Worm (Caenorhabditis elegans) whole organism, L3 larva: ENCODE measurements around the gene mboa-4.

Source experiments
- R02D3.7 ChIP-seq: fragments of 150-350 bp; optimal IDR thresholded peaks from 2 replicates; lab custom pipeline; 2014; ENCODE audit warnings: missing biosample characterization, missing genetic modification characterization
- ZK546.5 ChIP-seq: sonication (generic microtip); optimal IDR thresholded peaks from 2 replicates; lab custom pipeline; 2017; ENCODE audit warnings: missing biosample characterization, missing genetic modification characterization
- aly-2 ChIP-seq: fragments of 150-350 bp; optimal IDR thresholded peaks from 2 replicates; lab custom pipeline; 2014; ENCODE audit warnings: missing biosample characterization, missing genetic modification characterization
- ama-1 ChIP-seq: fragments of 150-350 bp; optimal IDR thresholded peaks from 2 replicates; lab custom pipeline; 2018
- ceh-16 ChIP-seq: sonication (generic microtip); optimal IDR thresholded peaks from 2 replicates; lab custom pipeline; 2017; ENCODE audit warnings: missing biosample characterization, missing genetic modification characterization
- ceh-28 ChIP-seq: fragments of 150-350 bp; optimal IDR thresholded peaks from 2 replicates; lab custom pipeline; 2014; ENCODE audit warnings: missing biosample characterization, missing genetic modification reagents, missing genetic modification characterization
- ceh-82 ChIP-seq: fragments of 150-350 bp; optimal IDR thresholded peaks from 2 replicates; lab custom pipeline; 2014; ENCODE audit warnings: missing biosample characterization, missing genetic modification characterization
- egl-27 ChIP-seq: sonication (generic microtip); optimal IDR thresholded peaks from 4 replicates; lab custom pipeline; 2017; ENCODE audit warnings: missing biosample characterization, missing genetic modification reagents, missing genetic modification characterization
- egl-5 ChIP-seq: fragments of 150-350 bp; optimal IDR thresholded peaks from 2 replicates; lab custom pipeline; 2017; ENCODE audit warnings: missing biosample characterization, missing genetic modification reagents, missing genetic modification characterization, inconsistent platforms
- elt-2 ChIP-seq: sonication (generic microtip); optimal IDR thresholded peaks from 2 replicates; lab custom pipeline; 2016; ENCODE audit warnings: missing genetic modification reagents, mild to moderate bottlenecking, missing genetic modification characterization, missing compliant biosample characterization
- elt-3 ChIP-seq, 3 experiments: fragments of 150-350 bp in 1 of 3; sonication (generic microtip) in 2 of 3; optimal IDR thresholded peaks; 2 replicates in 2 of 3; 4 replicates in 1 of 3; lab custom pipeline; 2014 to 2017; ENCODE audit warnings: missing biosample characterization in 3 of 3, missing genetic modification characterization in 3 of 3
- eor-1 ChIP-seq, 2 experiments: fragments of 150-350 bp; optimal IDR thresholded peaks; 2 replicates each; lab custom pipeline; 2014 to 2018; ENCODE audit warnings: missing biosample characterization in 2 of 2, missing genetic modification characterization in 2 of 2
- fkh-10 ChIP-seq: sonication (generic microtip); optimal IDR thresholded peaks from 2 replicates; lab custom pipeline; 2017; ENCODE audit warnings: missing biosample characterization, missing genetic modification reagents, missing genetic modification characterization
- fkh-2 ChIP-seq: fragments of 150-350 bp; optimal IDR thresholded peaks from 2 replicates; lab custom pipeline; 2014; ENCODE audit warnings: missing biosample characterization, missing genetic modification reagents, missing genetic modification characterization
- fos-1 ChIP-seq: fragments of 150-350 bp; optimal IDR thresholded peaks from 2 replicates; lab custom pipeline; 2014; ENCODE audit warnings: missing biosample characterization, missing genetic modification characterization
- hmg-11 ChIP-seq: sonication (generic microtip); optimal IDR thresholded peaks from 2 replicates; lab custom pipeline; 2016; ENCODE audit warnings: missing genetic modification characterization, missing compliant biosample characterization
- jun-1 ChIP-seq: fragments of 150-350 bp; optimal IDR thresholded peaks from 2 replicates; lab custom pipeline; 2014; ENCODE audit warnings: missing biosample characterization, missing genetic modification reagents, missing genetic modification characterization
- lin-15B ChIP-seq: fragments of 150-350 bp; optimal IDR thresholded peaks from 2 replicates; lab custom pipeline; 2014; ENCODE audit warnings: missing biosample characterization, missing genetic modification characterization
- lin-39 ChIP-seq: fragments of 150-350 bp; optimal IDR thresholded peaks from 2 replicates; lab custom pipeline; 2018; ENCODE audit warnings: missing biosample characterization, missing genetic modification reagents, missing genetic modification characterization
- mdl-1 ChIP-seq: fragments of 150-350 bp; optimal IDR thresholded peaks from 2 replicates; lab custom pipeline; 2014; ENCODE audit warnings: missing biosample characterization, missing genetic modification characterization
- mml-1 ChIP-seq: fragments of 150-350 bp; sonication (generic microtip); optimal IDR thresholded peaks from 3 replicates; lab custom pipeline; 2014; ENCODE audit warnings: missing biosample characterization, missing genetic modification characterization
- nfya-1 ChIP-seq: sonication (generic microtip); optimal IDR thresholded peaks from 2 replicates; lab custom pipeline; 2017; ENCODE audit warnings: missing genetic modification characterization, mild to moderate bottlenecking, missing compliant biosample characterization, antibody characterized with exemption, moderate library complexity; ENCODE audit not compliant: insufficient read depth
- nhr-23 ChIP-seq: fragments of 150-350 bp; optimal IDR thresholded peaks from 2 replicates; lab custom pipeline; 2014; ENCODE audit warnings: missing biosample characterization, missing genetic modification reagents, missing genetic modification characterization
- nhr-237 ChIP-seq: fragments of 150-350 bp; optimal IDR thresholded peaks from 2 replicates; lab custom pipeline; 2014; ENCODE audit warnings: missing biosample characterization, missing genetic modification characterization
- nhr-25 ChIP-seq: sonication (generic microtip); optimal IDR thresholded peaks from 2 replicates; lab custom pipeline; 2017; ENCODE audit warnings: missing biosample characterization, missing genetic modification characterization
- nhr-28 ChIP-seq: fragments of 150-350 bp; optimal IDR thresholded peaks from 2 replicates; lab custom pipeline; 2014; ENCODE audit warnings: missing biosample characterization, missing genetic modification characterization
- nhr-43 ChIP-seq: sonication (generic microtip); optimal IDR thresholded peaks from 2 replicates; lab custom pipeline; 2016; ENCODE audit warnings: mild to moderate bottlenecking, missing genetic modification characterization, missing compliant biosample characterization; ENCODE audit not compliant: poor library complexity, severe bottlenecking
- nhr-67 ChIP-seq: fragments of 150-350 bp; optimal IDR thresholded peaks from 2 replicates; lab custom pipeline; 2014; ENCODE audit warnings: missing biosample characterization, missing genetic modification characterization
- nhr-76 ChIP-seq: fragments of 150-350 bp; sonication (generic microtip); optimal IDR thresholded peaks from 5 replicates; lab custom pipeline; 2014; ENCODE audit warnings: missing biosample characterization, missing genetic modification characterization
- nhr-77 ChIP-seq: fragments of 150-350 bp; optimal IDR thresholded peaks from 2 replicates; lab custom pipeline; 2014; ENCODE audit warnings: missing biosample characterization, missing genetic modification characterization
- pha-4 ChIP-seq: fragments of 150-350 bp; optimal IDR thresholded peaks from 2 replicates; lab custom pipeline; 2014; ENCODE audit warnings: missing biosample characterization, missing genetic modification reagents, missing genetic modification characterization
- pqm-1 ChIP-seq: fragments of 150-350 bp; optimal IDR thresholded peaks from 2 replicates; lab custom pipeline; 2017; ENCODE audit warnings: missing biosample characterization, missing genetic modification characterization, inconsistent platforms
- sea-2 ChIP-seq: fragments of 150-350 bp; sonication (generic microtip); optimal IDR thresholded peaks from 4 replicates; lab custom pipeline; 2014; ENCODE audit warnings: missing biosample characterization, missing genetic modification reagents, missing genetic modification characterization
- skn-1 ChIP-seq: fragments of 150-350 bp; optimal IDR thresholded peaks from 2 replicates; lab custom pipeline; 2014; ENCODE audit warnings: missing biosample characterization, missing genetic modification characterization
- snpc-4 ChIP-seq: fragments of 150-350 bp; optimal IDR thresholded peaks from 2 replicates; lab custom pipeline; 2014; ENCODE audit warnings: missing biosample characterization, missing genetic modification characterization
- tbx-2 ChIP-seq: sonication (generic microtip); optimal IDR thresholded peaks from 2 replicates; lab custom pipeline; 2016; ENCODE audit warnings: mild to moderate bottlenecking, missing genetic modification characterization, missing compliant biosample characterization
- zag-1 ChIP-seq: fragments of 150-350 bp; optimal IDR thresholded peaks from 2 replicates; lab custom pipeline; 2014; ENCODE audit warnings: missing biosample characterization, missing genetic modification characterization

The mboa-4 gene

DNA sequence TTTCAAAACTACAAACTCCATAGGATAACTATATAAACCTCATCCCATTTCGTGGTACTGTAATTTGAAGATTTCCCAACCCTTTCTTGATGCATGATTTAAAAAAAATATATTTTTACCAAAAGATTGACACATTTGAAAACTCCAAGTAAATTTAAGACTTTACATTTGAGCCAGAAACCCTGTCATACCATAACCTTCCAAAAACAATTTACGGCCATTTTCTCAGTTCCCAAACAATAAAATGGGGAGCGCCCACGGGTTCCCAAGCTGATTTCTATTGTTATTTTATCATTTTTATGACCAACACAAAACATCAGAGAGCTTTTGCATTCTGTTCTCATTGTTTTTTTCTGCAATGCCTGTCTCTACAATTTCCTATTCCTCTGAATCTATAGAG lies 47.1 kb downstream of the mboa-4 start, which contains the start of gene clc-9:
TSS of gene clc-9 (plus strand) at position 301 of the 400 bp plus-strand sequence.
- no peak for TF ChIP-seq hmg-11
- no peak for TF ChIP-seq jun-1 (tag; lab: Kevin White, UChicago)

DNA sequence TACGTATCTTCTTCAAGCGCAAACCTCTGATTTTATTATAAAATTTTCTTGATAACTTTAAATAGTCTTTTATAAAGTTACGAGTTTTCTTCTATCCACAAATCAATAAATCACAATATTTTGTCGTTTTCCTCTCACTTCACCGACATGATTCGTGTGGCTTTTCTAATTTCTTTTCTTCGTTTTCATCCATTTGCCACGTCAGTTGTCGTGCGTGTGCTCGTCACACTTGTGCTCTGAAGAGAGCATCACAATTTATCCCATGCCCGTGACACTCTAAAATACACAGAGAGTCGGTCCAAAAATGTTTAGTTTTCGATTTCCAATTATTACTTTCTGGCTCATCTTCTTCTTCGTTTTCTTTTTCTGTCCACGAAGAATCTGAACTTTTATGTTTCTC lies 47.9 kb downstream of the mboa-4 start:
- TF ChIP-seq ceh-82 (tag; lab: Kevin White, UChicago) (no peak), egl-5 (tag; lab: Kevin White, UChicago) (peak; percentile 3), nfya-1 (peak; percentile 24)

- TF ChIP-seq nhr-237 (tag; lab: Kevin White, UChicago) (no peak), egl-27 (tag; lab: Kevin White, UChicago) (no peak), fkh-2 (no peak), nhr-76 (tag; lab: Kevin White, UChicago) (no peak), ceh-82 (tag; lab: Kevin White, UChicago) (no peak), skn-1 (tag; lab: Kevin White, UChicago) (peak; percentile 8), elt-3 (tag; optimal IDR thresholded peaks at IDR 0.05; lab: Kevin White, UChicago) (no peak), lin-39 (tag; lab: Kevin White, UChicago) (peak; percentile 40), nhr-67 (tag; lab: Kevin White, UChicago) (no peak), hmg-11 (peak; percentile 80), R02D3.7 (tag; lab: Kevin White, UChicago) (peak; percentile 23), nfya-1 (peak; percentile 91), sea-2 (no peak), mdl-1 (tag; lab: Kevin White, UChicago) (no peak), nhr-77 (tag; lab: Kevin White, UChicago) (no peak), jun-1 (tag; lab: Kevin White, UChicago) (no peak), mml-1 (tag; lab: Kevin White, UChicago) (no peak), ceh-16 (tag; lab: Kevin White, UChicago) (no peak), nhr-23 (peak; percentile 78), snpc-4 (tag; lab: Kevin White, UChicago) (peak; percentile 16), elt-2 (tag; lab: Kevin White, UChicago) (peak; percentile 27), pha-4 (tag; lab: Kevin White, UChicago) (peak; percentile 60), ama-1 (no peak), fos-1 (tag; lab: Kevin White, UChicago) (no peak), nhr-28 (tag; lab: Kevin White, UChicago) (no peak), zag-1 (tag; lab: Kevin White, UChicago) (no peak), eor-1 (tag; optimal IDR thresholded peaks at IDR 0.05; lab: Kevin White, UChicago) (no peak), aly-2 (tag; lab: Kevin White, UChicago) (no peak), nhr-25 (tag; lab: Kevin White, UChicago) (peak; percentile 39), pqm-1 (tag; lab: Kevin White, UChicago) (peak; percentile 23), lin-15B (tag; lab: Kevin White, UChicago) (peak; percentile 67), fkh-10 (GFP tag; lab: Kevin White, UChicago) (no peak), ceh-28 (peak; percentile 23), tbx-2 (tag; lab: Kevin White, UChicago) (no peak), ZK546.5 (tag; lab: Kevin White, UChicago) (no peak), nhr-43 (tag; lab: Kevin White, UChicago) (no peak)
- TF ChIP-seq, all 47 proteins: peak for 13
Measured at ce11 chrIV:11110995-11111619, 48.7 kb downstream of the mboa-4 start, which contains the start of gene rps-5. Gene rps-5 (minus strand): TSS chrIV:11111045.

- peak; percentile 9 for TF ChIP-seq ama-1
- no peak for TF ChIP-seq lin-15B (tag; lab: Kevin White, UChicago)
- no peak for TF ChIP-seq fos-1 (tag; lab: Kevin White, UChicago)
- TF ChIP-seq nhr-43 (tag; lab: Kevin White, UChicago), result peak; percentile 24
- TF ChIP-seq R02D3.7 (tag; lab: Kevin White, UChicago), result peak; percentile 15
Measured at ce11 chrIV:11109771-11110170, 50.0 kb downstream of the mboa-4 start, which contains the start of gene pigk-1. Gene pigk-1 (minus strand): TSS chrIV:11110018.
